Worm (Caenorhabditis elegans) whole organism, dauer: ENCODE measurements around the gene C07D10.1.
"Not testable (repeated sequence)": the region's sequence is repeated elsewhere in the genome, so short reads cannot be mapped to it uniquely, and the experiment has no call there.

Source experiments
- unc-62 ChIP-seq: sonication (generic microtip); optimal IDR thresholded peaks from 2 replicates; lab custom pipeline; 2017; ENCODE audit warnings: missing biosample characterization, missing genetic modification reagents, missing genetic modification characterization

Gene C07D10.1

DNA sequence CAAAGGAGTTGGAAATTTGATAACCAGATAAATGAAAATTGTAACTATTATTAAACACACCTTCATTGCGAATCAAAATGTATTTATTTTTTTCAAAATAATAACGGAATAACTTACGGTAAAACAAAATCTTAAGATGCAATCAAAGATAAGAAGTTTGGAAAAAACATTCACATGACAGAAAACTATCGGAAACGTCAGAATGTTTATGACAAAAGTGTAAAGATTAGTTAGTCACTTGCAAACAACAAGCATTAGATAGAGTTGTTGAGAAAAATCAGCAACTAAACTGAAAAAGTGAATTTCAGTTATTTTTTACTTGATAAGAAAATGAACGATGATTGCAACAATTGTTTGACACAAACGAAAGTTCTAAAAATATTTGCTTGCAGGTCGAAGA, 21.3 kb downstream of the C07D10.1 start:
- TF ChIP-seq unc-62 (GFP tag; lab: Kevin White, UChicago) = no peak

DNA sequence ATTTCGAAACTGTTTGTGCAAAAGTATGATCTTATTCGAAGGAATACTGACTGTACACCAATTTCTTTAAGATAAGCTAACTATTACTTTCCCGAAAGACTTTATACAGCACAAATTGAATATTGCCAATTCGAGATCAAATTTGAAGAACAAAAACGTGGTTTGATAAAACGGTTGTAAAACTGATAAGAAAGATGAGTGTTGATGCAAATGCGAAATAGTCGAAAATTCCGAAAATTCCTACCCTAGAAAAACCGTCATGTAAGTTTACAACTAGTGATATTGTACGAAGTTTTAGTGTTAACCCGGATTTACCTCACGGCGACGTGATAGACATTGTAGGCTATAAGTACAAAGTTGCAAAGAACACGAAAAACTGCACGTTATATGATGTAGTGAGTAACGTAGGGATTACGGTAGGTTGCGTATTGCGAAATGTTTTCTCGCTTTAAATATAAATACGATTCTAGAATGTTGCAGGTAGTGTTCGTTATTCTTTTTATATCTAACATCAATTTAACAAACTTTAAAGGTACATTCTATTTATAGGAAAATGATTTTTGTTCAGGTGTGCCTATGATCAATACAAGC, 22.1 kb downstream of the C07D10.1 start:
- TF ChIP-seq unc-62 (GFP tag; lab: Kevin White, UChicago) = no peak

DNA sequence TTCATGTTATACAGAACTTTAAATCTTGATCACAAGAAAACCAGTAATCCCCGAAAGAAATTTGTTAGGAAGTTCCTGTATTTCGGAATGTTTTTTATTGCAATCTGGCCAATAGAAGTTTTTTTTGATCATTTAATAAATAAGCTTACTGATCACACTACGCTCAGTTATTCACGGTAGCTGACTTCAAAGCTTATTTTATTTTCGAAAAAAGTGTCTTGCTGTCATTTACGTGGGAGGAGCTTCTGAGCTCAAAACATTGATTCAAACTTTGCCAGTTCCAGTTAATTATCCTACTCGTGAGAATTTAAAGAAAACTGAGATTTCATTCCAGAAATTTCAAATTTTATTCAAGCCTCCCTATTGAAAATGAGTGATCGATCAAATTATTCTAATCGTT, 33.5 kb downstream of the C07D10.1 start, which contains the start of gene srd-54:
srd-54 (plus strand) TSS at position 301 of the 400 bp plus-strand sequence.
- no peak for TF ChIP-seq unc-62 (GFP tag; lab: Kevin White, UChicago)

DNA sequence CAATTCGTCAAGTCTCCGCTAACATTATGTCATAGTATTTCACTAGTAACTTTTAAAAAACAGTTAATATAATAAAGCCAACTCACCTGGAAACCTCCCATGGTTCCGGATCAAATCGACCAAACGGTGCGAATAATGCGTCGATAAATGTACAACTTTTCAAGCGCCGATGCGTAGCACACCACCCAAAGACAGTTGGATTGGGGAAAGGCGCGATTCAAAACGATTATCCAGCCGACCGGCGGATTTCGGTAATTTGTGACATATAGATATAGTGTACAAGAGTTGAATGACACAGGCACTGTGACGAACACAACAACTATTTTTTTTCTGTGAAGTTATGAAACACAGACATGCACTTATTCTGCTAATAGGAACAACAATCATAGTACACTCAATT, 35.4 kb downstream of the C07D10.1 start, which contains the start of gene kcc-3:
kcc-3 (minus strand) TSS at position 101 of the 400 bp plus-strand sequence.
- TF ChIP-seq unc-62 (GFP tag; lab: Kevin White, UChicago) = no peak

DNA sequence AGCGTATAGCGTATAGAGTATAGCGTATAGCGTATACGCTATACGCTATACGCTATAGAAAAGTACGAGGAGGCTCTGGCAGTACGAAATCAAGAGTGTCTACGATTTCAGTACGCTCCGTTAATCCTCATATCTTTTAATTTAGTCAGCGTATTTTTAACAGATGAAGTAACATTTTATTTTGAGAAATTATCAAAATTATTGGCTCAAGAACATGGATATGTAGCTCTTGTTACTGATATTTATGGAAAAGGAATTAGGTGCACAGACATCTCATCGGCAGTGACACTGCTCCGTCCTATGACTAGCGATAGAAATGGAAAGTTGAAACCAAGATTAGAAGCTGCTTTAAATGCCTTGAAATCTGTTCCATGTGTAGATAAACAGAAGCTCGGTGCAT, 36.1 kb downstream of the C07D10.1 start, which contains the start of gene K02A2.1:
K02A2.1 (plus strand) TSS at position 301 of the 400 bp plus-strand sequence.
- TF ChIP-seq unc-62 (GFP tag; lab: Kevin White, UChicago) = not testable (repeated sequence)
